Fruit fly (Drosophila melanogaster) S2 (cell line): ENCODE data around the gene CG13031.

Experiments used
- CG8478 ChIP-seq: fragments of >200 bp; optimal IDR thresholded peaks from 2 replicates; lab custom pipeline; 2018
- CTCF ChIP-seq, 2 experiments: fragments of >200 bp; optimal IDR thresholded peaks; 2 replicates each; lab custom pipeline; 2018

CG13031 gene

dm6 chr3L:16724561-16724960, at the start of gene CG13031:
TSS of gene CG13031 (plus strand) at chr3L:16724861.
- TF ChIP-seq CG8478 (lab: Kevin White, UChicago) (no peak), CTCF (optimal IDR thresholded peaks at IDR 0.05; lab: Kevin White, UChicago) (no peak)

dm6 chr3L:16679492-16680120, 45.1 kb upstream of the CG13031 start:
- no peak for TF ChIP-seq CG8478 (lab: Kevin White, UChicago)
- TF ChIP-seq CTCF (optimal IDR thresholded peaks at IDR 0.05; lab: Kevin White, UChicago) = no peak

dm6 chr3L:16682371-16682770, 42.3 kb upstream of the CG13031 start:
- no peak for TF ChIP-seq CTCF (optimal IDR thresholded peaks at IDR 0.05; lab: Kevin White, UChicago)
- TF ChIP-seq CG8478 (lab: Kevin White, UChicago) = no peak

dm6 chr3L:16683007-16683406, 41.7 kb upstream of the CG13031 start:
- TF ChIP-seq CTCF (optimal IDR thresholded peaks at IDR 0.05; lab: Kevin White, UChicago) = no peak

dm6 chr3L:16689491-16689890, 35.2 kb upstream of the CG13031 start:
- TF ChIP-seq CTCF (optimal IDR thresholded peaks at IDR 0.05; lab: Kevin White, UChicago) (no peak), CG8478 (lab: Kevin White, UChicago) (no peak)

dm6 chr3L:16690055-16690454, 34.6 kb upstream of the CG13031 start:
- TF ChIP-seq CG8478 (lab: Kevin White, UChicago) (no peak), CTCF (optimal IDR thresholded peaks at IDR 0.05; lab: Kevin White, UChicago) (no peak)

- TF ChIP-seq CTCF (optimal IDR thresholded peaks at IDR 0.05; lab: Kevin White, UChicago) = no peak
- TF ChIP-seq CG8478 (lab: Kevin White, UChicago) = no peak
Measured at dm6 chr3L:16693844-16694243, 30.8 kb upstream of the CG13031 start.

- TF ChIP-seq CTCF (optimal IDR thresholded peaks at IDR 0.05; lab: Kevin White, UChicago) (no peak), CG8478 (lab: Kevin White, UChicago) (no peak)
Measured at dm6 chr3L:16695076-16695847, 29.4 kb upstream of the CG13031 start.

- TF ChIP-seq CG8478 (lab: Kevin White, UChicago) = no peak
- TF ChIP-seq CTCF (optimal IDR thresholded peaks at IDR 0.05; lab: Kevin White, UChicago) = no peak
Measured at dm6 chr3L:16697069-16697468, 27.6 kb upstream of the CG13031 start.

dm6 chr3L:16698089-16698488, 26.6 kb upstream of the CG13031 start:
- TF ChIP-seq CG8478 (lab: Kevin White, UChicago) = no peak
- no peak for TF ChIP-seq CTCF (optimal IDR thresholded peaks at IDR 0.05; lab: Kevin White, UChicago)

- TF ChIP-seq CTCF (optimal IDR thresholded peaks at IDR 0.05; lab: Kevin White, UChicago) = no peak
- no peak for TF ChIP-seq CG8478 (lab: Kevin White, UChicago)
Measured at dm6 chr3L:16699292-16700026, 25.2 kb upstream of the CG13031 start.

dm6 chr3L:16702866-16703265, 21.8 kb upstream of the CG13031 start:
- TF ChIP-seq CTCF (optimal IDR thresholded peaks at IDR 0.05; lab: Kevin White, UChicago) = no peak
- no peak for TF ChIP-seq CG8478 (lab: Kevin White, UChicago)

- no peak for TF ChIP-seq CTCF (optimal IDR thresholded peaks at IDR 0.05; lab: Kevin White, UChicago)
- TF ChIP-seq CG8478 (lab: Kevin White, UChicago) = no peak
Measured at dm6 chr3L:16704251-16704650, 20.4 kb upstream of the CG13031 start.

dm6 chr3L:16704673-16705072, 20.0 kb upstream of the CG13031 start, which contains the start of gene CG9692:
TSS of gene CG9692 (plus strand) at chr3L:16704973.
- TF ChIP-seq CG8478 (lab: Kevin White, UChicago) (no peak), CTCF (optimal IDR thresholded peaks at IDR 0.05; lab: Kevin White, UChicago) (no peak)

- peak; percentile 62 to 70 for TF ChIP-seq CTCF (optimal IDR thresholded peaks at IDR 0.05; lab: Kevin White, UChicago)
- no peak for TF ChIP-seq CG8478 (lab: Kevin White, UChicago)
Measured at dm6 chr3L:16705630-16706029, 19.0 kb upstream of the CG13031 start.
